Worm (Caenorhabditis elegans) whole organism, midembryonic: ENCODE results near the gene ZK218.1.

ENCODE experiments used
- tab-1 ChIP-seq: fragments of 200-800 bp; sonication (Bioruptor generic); IDR thresholded peaks from 2 replicates; pipeline ENCODE4 v1.3.6; 2022; ENCODE audit warnings: missing genetic modification characterization, missing compliant biosample characterization
- ztf-23 ChIP-seq: fragments of 200-800 bp; sonication (Bioruptor generic); IDR thresholded peaks from 2 replicates; pipeline ENCODE4 v1.3.6; 2022; ENCODE audit warnings: missing genetic modification reagents, missing genetic modification characterization, missing compliant biosample characterization

ce11 chrV:17094568-17094967, 2.2 kb downstream of the ZK218.1 start:
- TF ChIP-seq tab-1 (GFP tag; lab: Robert Waterston, UW) (no peak), ztf-23 (no peak)
